Worm (Caenorhabditis elegans) whole organism, L4 larva: ENCODE results near the gene F41C6.6.

Experiments
- F37D6.2 ChIP-seq: sonication (generic microtip); optimal IDR thresholded peaks from 2 replicates; lab custom pipeline; 2016; ENCODE audit warnings: mild to moderate bottlenecking, missing genetic modification characterization, missing compliant biosample characterization
- R02D3.7 ChIP-seq: fragments of 150-350 bp; sonication (generic microtip); optimal IDR thresholded peaks from 3 replicates; lab custom pipeline; 2014; ENCODE audit warnings: missing biosample characterization, missing genetic modification characterization
- T26A8.4 ChIP-seq: fragments of 200-800 bp; sonication (Bioruptor generic); IDR thresholded peaks from 2 replicates; pipeline ENCODE4 v1.3.6; 2022; ENCODE audit warnings: missing genetic modification characterization, missing compliant biosample characterization
- Y105C5A.15 ChIP-seq: fragments of 200-800 bp; sonication (Bioruptor generic); IDR thresholded peaks from 2 replicates; pipeline ENCODE4 v1.3.6; 2022; ENCODE audit warnings: missing genetic modification characterization, missing compliant biosample characterization
- Y5F2A.4 ChIP-seq: fragments of 200-800 bp; sonication (Bioruptor generic); optimal IDR thresholded peaks from 2 replicates; lab custom pipeline; 2018; ENCODE audit warnings: mild to moderate bottlenecking, missing genetic modification characterization, missing compliant biosample characterization
- ceh-20 ChIP-seq: fragments of 200-800 bp; sonication (Bioruptor generic); IDR thresholded peaks from 2 replicates; pipeline ENCODE4 v1.3.6; 2022; ENCODE audit warnings: missing genetic modification reagents, missing genetic modification characterization, missing compliant biosample characterization
- cey-2 ChIP-seq: sonication (generic microtip); optimal IDR thresholded peaks from 3 replicates; lab custom pipeline; 2017; ENCODE audit warnings: missing genetic modification characterization, mild to moderate bottlenecking, missing compliant biosample characterization, antibody characterized with exemption, borderline replicate concordance; ENCODE audit not compliant: insufficient read depth
- daf-12 ChIP-seq: fragments of 150-350 bp; optimal IDR thresholded peaks from 2 replicates; lab custom pipeline; 2014; ENCODE audit warnings: missing biosample characterization, missing genetic modification reagents, missing genetic modification characterization
- daf-16 ChIP-seq, 3 experiments: sonication (generic microtip); optimal IDR thresholded peaks; 2 replicates each; lab custom pipeline; 2016 to 2017; ENCODE audit warnings: missing genetic modification characterization in 3 of 3, missing genetic modification reagents in 3 of 3, mild to moderate bottlenecking in 2 of 3, missing compliant biosample characterization in 2 of 3, missing biosample characterization in 1 of 3, moderate library complexity in 1 of 3
- daf-19 ChIP-seq: fragments of 200-800 bp; sonication (Bioruptor generic); conservative IDR thresholded peaks from 2 replicates; pipeline ENCODE4 v1.3.6; 2022; ENCODE audit warnings: missing genetic modification characterization, missing compliant biosample characterization
- dmd-6 ChIP-seq: fragments of 200-800 bp; sonication (Bioruptor generic); IDR thresholded peaks from 2 replicates; pipeline ENCODE4 v1.3.6; 2022; ENCODE audit warnings: missing genetic modification reagents, missing genetic modification characterization, missing compliant biosample characterization
- dmd-9 ChIP-seq: fragments of 200-800 bp; sonication (Bioruptor generic); IDR thresholded peaks from 2 replicates; pipeline ENCODE4 v1.3.6; 2022; ENCODE audit warnings: missing genetic modification reagents, missing genetic modification characterization, missing compliant biosample characterization
- dve-1 ChIP-seq: sonication (generic microtip); optimal IDR thresholded peaks from 2 replicates; lab custom pipeline; 2017; ENCODE audit warnings: antibody characterized with exemption, mild to moderate bottlenecking, missing genetic modification characterization, missing compliant biosample characterization; ENCODE audit not compliant: insufficient read depth
- egl-43 ChIP-seq: fragments of 200-800 bp; sonication (Bioruptor generic); IDR thresholded peaks from 2 replicates; pipeline ENCODE4 v1.3.6; 2022; ENCODE audit warnings: missing genetic modification reagents, missing genetic modification characterization, missing compliant biosample characterization
- hif-1 ChIP-seq, 2 experiments: sonication (generic microtip); optimal IDR thresholded peaks; 2 replicates each; lab custom pipeline; 2016 to 2017; ENCODE audit warnings: missing compliant biosample characterization in 2 of 2, missing genetic modification characterization in 2 of 2, missing genetic modification reagents in 2 of 2, missing genotype in 2 of 2, mild to moderate bottlenecking in 1 of 2
- hlh-30 ChIP-seq: sonication (generic microtip); optimal IDR thresholded peaks from 2 replicates; lab custom pipeline; 2017; ENCODE audit warnings: antibody characterized with exemption, mild to moderate bottlenecking, missing genetic modification characterization, missing compliant biosample characterization; ENCODE audit not compliant: insufficient read depth
- lin-1 ChIP-seq: fragments of 200-800 bp; sonication (Bioruptor generic); IDR thresholded peaks from 2 replicates; pipeline ENCODE4 v1.3.6; 2022; ENCODE audit warnings: missing genetic modification reagents, missing genetic modification characterization, missing compliant biosample characterization
- lin-13 ChIP-seq: fragments of 150-350 bp; optimal IDR thresholded peaks from 2 replicates; lab custom pipeline; 2014; ENCODE audit warnings: missing biosample characterization, missing genetic modification reagents, missing genetic modification characterization
- lin-39 ChIP-seq: fragments of 150-350 bp; optimal IDR thresholded peaks from 2 replicates; lab custom pipeline; 2014; ENCODE audit warnings: missing biosample characterization, missing genetic modification reagents, missing genetic modification characterization
- madf-5 ChIP-seq, 2 experiments: fragments of 200-800 bp; sonication (Bioruptor generic); IDR thresholded peaks; 2 replicates each; pipeline ENCODE4 v1.3.6; 2022; ENCODE audit warnings: missing compliant biosample characterization in 2 of 2, missing genetic modification characterization in 2 of 2
- madf-9 ChIP-seq: fragments of 200-800 bp; sonication (Bioruptor generic); conservative IDR thresholded peaks from 2 replicates; pipeline ENCODE4 v1.3.6; 2022; ENCODE audit warnings: missing genetic modification reagents, missing genetic modification characterization, missing compliant biosample characterization
- mdl-1 ChIP-seq, 2 experiments: fragments of 150-350 bp in 1 of 2; sonication (generic microtip) in 1 of 2; optimal IDR thresholded peaks; 2 replicates each; lab custom pipeline; 2014 to 2017; ENCODE audit warnings: missing biosample characterization in 2 of 2, missing genetic modification characterization in 2 of 2
- mxl-2 ChIP-seq: fragments of 200-800 bp; sonication (Bioruptor generic); conservative IDR thresholded peaks from 2 replicates; pipeline ENCODE4 v1.3.6; 2022; ENCODE audit warnings: missing genetic modification reagents, missing genetic modification characterization, missing compliant biosample characterization
- nhr-28 ChIP-seq: fragments of 150-350 bp; optimal IDR thresholded peaks from 2 replicates; lab custom pipeline; 2014; ENCODE audit warnings: missing biosample characterization, missing genetic modification characterization
- nhr-41 ChIP-seq: fragments of 200-800 bp; sonication (Bioruptor generic); IDR thresholded peaks from 2 replicates; pipeline ENCODE4 v1.3.6; 2022; ENCODE audit warnings: missing genetic modification reagents, missing genetic modification characterization, missing compliant biosample characterization
- nhr-48 ChIP-seq: sonication (generic microtip); optimal IDR thresholded peaks from 2 replicates; lab custom pipeline; 2016; ENCODE audit warnings: mild to moderate bottlenecking, missing genetic modification characterization, missing compliant biosample characterization
- nhr-6 ChIP-seq: fragments of 150-350 bp; optimal IDR thresholded peaks from 2 replicates; lab custom pipeline; 2014; ENCODE audit warnings: missing biosample characterization, missing genetic modification characterization
- nhr-76 ChIP-seq: fragments of 150-350 bp; optimal IDR thresholded peaks from 2 replicates; lab custom pipeline; 2014; ENCODE audit warnings: missing biosample characterization, missing genetic modification characterization
- pha-4 ChIP-seq, 2 experiments: fragments of 150-350 bp in 1 of 2; fragments of 200-800 bp in 1 of 2; sonication (Bioruptor generic) in 1 of 2; IDR thresholded peaks in 1 of 2; optimal IDR thresholded peaks in 1 of 2; 2 replicates each; pipeline versions ENCODE4 v1.3.6 to Lab custom; 2014 to 2022; ENCODE audit warnings: missing genetic modification characterization in 2 of 2, missing genetic modification reagents in 2 of 2, missing biosample characterization in 1 of 2, missing compliant biosample characterization in 1 of 2
- php-3 ChIP-seq: fragments of 200-800 bp; sonication (Bioruptor generic); IDR thresholded peaks from 2 replicates; pipeline ENCODE4 v1.3.6; 2022; ENCODE audit warnings: missing genetic modification reagents, missing genetic modification characterization, missing compliant biosample characterization
- pqm-1 ChIP-seq: sonication (generic microtip); optimal IDR thresholded peaks from 2 replicates; lab custom pipeline; 2017; ENCODE audit warnings: missing biosample characterization, missing genetic modification characterization
- saeg-2 ChIP-seq: fragments of 200-800 bp; sonication (Bioruptor generic); IDR thresholded peaks from 2 replicates; pipeline ENCODE4 v1.3.6; 2022; ENCODE audit warnings: missing genetic modification reagents, missing genetic modification characterization, missing compliant biosample characterization
- snpc-1.2 ChIP-seq: fragments of 200-800 bp; sonication (Bioruptor generic); IDR thresholded peaks from 2 replicates; pipeline ENCODE4 v1.3.6; 2022; ENCODE audit warnings: missing genetic modification reagents, missing genetic modification characterization, missing compliant biosample characterization
- snpc-4 ChIP-seq: fragments of 150-350 bp; optimal IDR thresholded peaks from 2 replicates; lab custom pipeline; 2014; ENCODE audit warnings: missing biosample characterization, missing genetic modification characterization
- spr-1 ChIP-seq: sonication (generic microtip); optimal IDR thresholded peaks from 2 replicates; lab custom pipeline; 2016; ENCODE audit warnings: mild to moderate bottlenecking, missing genetic modification characterization, missing compliant biosample characterization
- tra-1 ChIP-seq: fragments of 200-800 bp; sonication (Bioruptor generic); IDR thresholded peaks from 2 replicates; pipeline ENCODE4 v1.3.6; 2022; ENCODE audit warnings: missing genetic modification reagents, missing genetic modification characterization, missing compliant biosample characterization
- unc-62 ChIP-seq, 3 experiments: fragments of 150-350 bp in 1 of 3; sonication (generic microtip); optimal IDR thresholded peaks in 2 of 3; peaks in 1 of 3; 1 replicate in 1 of 3; 2 replicates in 2 of 3; lab custom pipeline; 2014 to 2017; ENCODE audit warnings: missing biosample characterization in 3 of 3, missing genetic modification characterization in 3 of 3, missing genetic modification reagents in 3 of 3, missing genotype in 1 of 3
- vab-7 ChIP-seq: fragments of 200-800 bp; sonication (Bioruptor generic); IDR thresholded peaks from 2 replicates; pipeline ENCODE4 v1.3.6; 2022; ENCODE audit warnings: missing genetic modification reagents, missing genetic modification characterization, missing compliant biosample characterization
- zag-1 ChIP-seq: fragments of 150-350 bp; optimal IDR thresholded peaks from 2 replicates; lab custom pipeline; 2014; ENCODE audit warnings: missing biosample characterization, missing genetic modification characterization
- zfp-3 ChIP-seq: fragments of 200-800 bp; sonication (Bioruptor generic); conservative IDR thresholded peaks from 2 replicates; pipeline ENCODE4 v1.3.6; 2022; ENCODE audit warnings: missing genetic modification reagents, missing genetic modification characterization, missing compliant biosample characterization
- ztf-11 ChIP-seq: fragments of 150-350 bp; optimal IDR thresholded peaks from 2 replicates; lab custom pipeline; 2014; ENCODE audit warnings: missing biosample characterization, missing genetic modification characterization
- ztf-7 ChIP-seq: fragments of 150-350 bp; optimal IDR thresholded peaks from 2 replicates; lab custom pipeline; 2014; ENCODE audit warnings: missing biosample characterization, missing genetic modification characterization

The F41C6.6 gene

DNA sequence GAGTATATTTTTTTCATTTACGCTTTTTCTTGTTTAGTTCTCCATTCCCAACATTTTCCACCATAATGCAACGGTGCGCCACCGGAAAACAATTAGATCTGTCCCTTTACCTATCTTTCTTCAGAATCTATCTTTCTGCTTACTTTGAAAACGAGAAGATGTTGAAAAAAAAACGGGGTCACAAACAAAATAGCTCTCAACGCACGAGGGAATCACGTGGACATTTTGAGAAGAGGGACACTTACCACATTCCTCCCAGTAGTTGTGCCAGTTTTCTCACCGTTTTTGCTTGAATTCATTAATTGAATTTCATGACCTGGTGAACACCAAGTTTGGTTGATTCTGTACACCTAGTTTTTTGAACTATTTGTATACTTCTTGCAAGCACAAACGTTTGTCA lies 34.5 kb upstream of the F41C6.6 start:
- no peak for TF ChIP-seq R02D3.7 (tag; lab: Kevin White, UChicago)
- TF ChIP-seq F37D6.2 (tag; lab: Kevin White, UChicago): no peak
- TF ChIP-seq snpc-4 (tag; lab: Kevin White, UChicago): no peak
- TF ChIP-seq zfp-3 (GFP tag; lab: Robert Waterston, UW): no peak
- TF ChIP-seq daf-19 (GFP tag; lab: Robert Waterston, UW): no peak
- TF ChIP-seq mxl-2 (GFP tag; lab: Robert Waterston, UW): peak; percentile 92
- TF ChIP-seq cey-2 (tag; lab: Kevin White, UChicago): no peak
- TF ChIP-seq spr-1 (tag; lab: Kevin White, UChicago): no peak
- TF ChIP-seq hlh-30 (tag; lab: Kevin White, UChicago): peak; percentile 40
- peak in 1 of 2 experiments; percentile 4 for TF ChIP-seq mdl-1 (tag; optimal IDR thresholded peaks at IDR 0.05; lab: Kevin White, UChicago)
- TF ChIP-seq unc-62 (GFP tag; optimal IDR thresholded peaks at IDR 0.05 in 1 of 2; lab: Kevin White, UChicago): peak in 1 of 2 experiments; percentile 71
- TF ChIP-seq unc-62 (tag; optimal IDR thresholded peaks at IDR 0.05; lab: Kevin White, UChicago): no peak
- TF ChIP-seq ztf-7: no peak
- TF ChIP-seq ceh-20 (GFP tag; lab: Robert Waterston, UW): no peak
- TF ChIP-seq lin-39: no peak
- no peak for TF ChIP-seq dmd-6 (GFP tag; lab: Robert Waterston, UW)
- TF ChIP-seq Y105C5A.15: no peak

DNA sequence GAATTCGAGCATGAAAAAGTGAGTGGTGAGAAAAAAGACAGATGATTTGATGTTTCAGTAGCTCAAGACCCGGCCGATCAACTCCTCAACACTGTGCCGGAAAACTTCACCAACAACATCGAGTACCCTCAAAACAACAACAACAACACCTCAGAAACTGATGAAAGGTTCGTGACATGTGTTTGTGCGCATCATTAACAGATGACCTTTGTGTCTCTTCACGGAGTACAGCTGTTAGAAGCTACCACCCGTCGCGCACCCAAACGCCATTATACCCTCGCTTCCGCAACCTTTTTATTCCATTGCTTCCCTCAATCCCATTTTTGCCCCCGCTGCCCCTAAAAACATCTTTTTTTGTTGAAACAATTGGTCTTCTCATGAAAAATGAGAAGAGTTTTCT lies 33.6 kb upstream of the F41C6.6 start:
- TF ChIP-seq mdl-1 (tag; optimal IDR thresholded peaks at IDR 0.05; lab: Kevin White, UChicago): no peak
- TF ChIP-seq daf-16 (GFP tag; optimal IDR thresholded peaks at IDR 0.05; lab: Kevin White, UChicago): peak in 1 of 2 experiments; percentile 64
- TF ChIP-seq daf-16 (tag; optimal IDR thresholded peaks at IDR 0.05; lab: Kevin White, UChicago): no peak

ce11 chrX:6913989-6914388 lies 32.3 kb upstream of the F41C6.6 start, which contains the start of gene nhx-4:
nhx-4 (plus strand) TSS chrX:6914289.
- no peak for TF ChIP-seq snpc-1.2 (GFP tag; lab: Robert Waterston, UW)
- TF ChIP-seq madf-9 (GFP tag; lab: Robert Waterston, UW): no peak
- no peak for TF ChIP-seq egl-43 (GFP tag; lab: Robert Waterston, UW)
- TF ChIP-seq zfp-3 (GFP tag; lab: Robert Waterston, UW): no peak
- no peak for TF ChIP-seq ztf-7
- TF ChIP-seq vab-7 (GFP tag; lab: Robert Waterston, UW): no peak
- TF ChIP-seq dmd-9 (GFP tag; lab: Robert Waterston, UW): no peak
- no peak for TF ChIP-seq nhr-41 (GFP tag; lab: Robert Waterston, UW)

DNA sequence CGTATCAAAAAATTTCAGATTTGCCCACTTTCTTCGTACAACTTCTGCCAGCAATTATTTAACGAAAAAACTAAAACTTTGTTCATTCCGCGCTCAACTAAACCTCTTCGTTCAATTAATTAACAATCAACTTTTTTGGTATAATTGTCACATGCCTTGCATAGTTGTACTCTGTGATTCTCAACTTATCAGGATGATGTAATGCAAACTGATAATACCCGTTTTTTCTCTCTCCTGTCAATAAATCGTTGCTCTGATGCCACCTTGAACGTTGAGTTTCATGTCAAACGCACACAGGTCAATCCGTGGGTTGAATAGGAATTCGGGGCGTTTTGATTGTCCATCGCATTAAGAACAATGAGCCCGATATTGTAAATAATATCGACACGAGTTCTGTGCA lies 23.9 kb upstream of the F41C6.6 start:
- TF ChIP-seq php-3 (GFP tag; lab: Robert Waterston, UW) (peak; percentile 51; the same call in 1 of the 2 replicates), nhr-48 (tag; lab: Kevin White, UChicago) (peak; percentile 50), tra-1 (GFP tag; lab: Robert Waterston, UW) (no peak), hlh-30 (tag; lab: Kevin White, UChicago) (peak; percentile 25), lin-1 (GFP tag; lab: Robert Waterston, UW) (0 out of 2 replicates have a peak, but pooled peaks have one; percentile 13), dmd-9 (GFP tag; lab: Robert Waterston, UW) (no peak), nhr-28 (tag; lab: Kevin White, UChicago) (peak; percentile 77), hif-1 (tag; optimal IDR thresholded peaks at IDR 0.05; lab: Kevin White, UChicago) (peak in 1 of 2 experiments; percentile 21), dve-1 (tag; lab: Kevin White, UChicago) (peak; percentile 86), nhr-6 (tag; lab: Kevin White, UChicago) (no peak), T26A8.4 (no peak), ztf-11 (tag; lab: Kevin White, UChicago) (no peak), madf-5 (GFP tag; IDR thresholded peaks at IDR 0.05; lab: Robert Waterston, UW) (no peak), lin-13 (GFP tag; lab: Kevin White, UChicago) (no peak), pqm-1 (tag; lab: Kevin White, UChicago) (peak; percentile 88), Y5F2A.4 (no peak), unc-62 (GFP tag; optimal IDR thresholded peaks at IDR 0.05 in 1 of 2; lab: Kevin White, UChicago) (no peak), unc-62 (tag; optimal IDR thresholded peaks at IDR 0.05; lab: Kevin White, UChicago) (no peak), ztf-7 (peak; percentile 61), daf-12 (no peak), mdl-1 (tag; optimal IDR thresholded peaks at IDR 0.05; lab: Kevin White, UChicago) (no peak), zag-1 (no peak), pha-4 (GFP tag; IDR thresholded peaks at IDR 0.05; lab: Robert Waterston, UW) (no peak), pha-4 (tag; optimal IDR thresholded peaks at IDR 0.05; lab: Kevin White, UChicago) (no peak), dmd-6 (GFP tag; lab: Robert Waterston, UW) (peak; percentile 85), nhr-76 (tag; lab: Kevin White, UChicago) (no peak), saeg-2 (no peak)
